Worm (Caenorhabditis elegans): ENCODE measurements around the gene eat-20.

Gene eat-20

ce11 chrX:15496927-15497605, 12.7 kb upstream of the eat-20 start, which contains the start of gene suox-1 (continued):
- peak; percentile 34; the same call in 1 of the 2 replicates for TF ChIP-seq dmd-6 (GFP tag; IDR thresholded peaks at IDR 0.05)

DNA sequence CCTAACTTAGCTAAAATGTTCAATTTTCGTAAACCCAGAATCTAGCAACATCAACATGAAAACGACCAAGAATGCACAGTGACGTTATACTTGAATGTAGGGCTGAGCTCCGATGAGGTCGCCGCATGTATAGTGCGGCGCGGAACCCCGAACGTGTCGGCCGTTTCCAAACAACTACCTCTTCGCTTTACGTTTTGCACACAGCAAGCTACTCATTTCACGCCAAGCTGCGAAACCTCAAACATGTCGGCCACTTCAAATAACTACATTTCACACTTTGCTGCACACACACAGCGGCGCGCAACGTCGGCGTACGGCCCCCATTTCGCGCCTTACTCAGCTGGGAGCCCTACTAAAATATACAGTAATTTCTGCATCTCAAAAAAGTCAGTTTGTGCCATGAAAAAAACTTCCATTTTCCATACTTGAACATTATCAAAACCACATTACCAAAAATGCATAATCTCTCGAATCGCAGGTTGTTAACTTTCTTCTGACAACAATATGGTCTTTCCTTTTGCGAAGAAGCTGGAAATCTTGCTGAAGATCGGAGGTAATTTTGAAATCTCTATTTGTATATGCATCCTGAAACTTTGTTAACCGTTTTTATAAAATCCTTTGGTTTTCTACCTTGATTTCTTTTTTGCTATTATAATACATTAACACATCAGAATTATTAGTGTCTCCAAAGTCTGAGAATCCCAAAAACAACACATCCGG, 7.2 kb upstream of the eat-20 start, which contains the start of gene H13N06.7:
H13N06.7 (plus strand) TSS at position 670 of the 720 bp plus-strand sequence.
- TF ChIP-seq arid-1 (GFP tag; conservative IDR thresholded peaks at IDR 0.05), result no peak
- TF ChIP-seq R02D3.7 (tag; optimal IDR thresholded peaks at IDR 0.05), result no peak
- no peak for TF ChIP-seq unc-39 (tag; optimal IDR thresholded peaks at IDR 0.05)
- TF ChIP-seq nhr-41 (GFP tag; IDR thresholded peaks at IDR 0.05), result no peak
- TF ChIP-seq aly-2 (tag; optimal IDR thresholded peaks at IDR 0.05), result no peak
- TF ChIP-seq lir-3 (tag; optimal IDR thresholded peaks at IDR 0.05), result no peak
- TF ChIP-seq aha-1 (tag), result no peak
- no peak for TF ChIP-seq dmd-8 (GFP tag; IDR thresholded peaks at IDR 0.05)
- no peak for TF ChIP-seq daf-19 (GFP tag; conservative IDR thresholded peaks at IDR 0.05)
- no peak for TF ChIP-seq nhr-237 (tag; optimal IDR thresholded peaks at IDR 0.05)
- TF ChIP-seq ZK337.2 (GFP tag; IDR thresholded peaks at IDR 0.05), result no peak
- no peak for TF ChIP-seq gei-8 (GFP tag; optimal IDR thresholded peaks at IDR 0.05)
- TF ChIP-seq lim-7 (GFP tag; IDR thresholded peaks at IDR 0.05), result no peak

ce11 chrX:15504795-15505194, 5.0 kb upstream of the eat-20 start, which contains the start of gene tbh-1:
tbh-1 (minus strand) TSS chrX:15504895.
- TF ChIP-seq nhr-6 (tag; optimal IDR thresholded peaks at IDR 0.05) (no peak), hif-1 (tag; optimal IDR thresholded peaks at IDR 0.05) (no peak), lin-38 (GFP tag; IDR thresholded peaks at IDR 0.05) (no peak), jun-1 (tag; optimal IDR thresholded peaks at IDR 0.05) (no peak), daf-19 (GFP tag; conservative IDR thresholded peaks at IDR 0.05) (no peak), nhr-48 (tag; optimal IDR thresholded peaks at IDR 0.05) (no peak), hlh-30 (tag; optimal IDR thresholded peaks at IDR 0.05; ENCODE audit: insufficient read depth) (no peak), Y105C5A.15 (GFP tag; IDR thresholded peaks at IDR 0.05) (no peak), Y75B8A.6 (GFP tag; IDR thresholded peaks at IDR 0.05) (no peak), egl-43 (GFP tag; IDR thresholded peaks at IDR 0.05) (no peak), arid-1 (GFP tag; conservative IDR thresholded peaks at IDR 0.05) (no peak), mxl-3 (GFP tag; optimal IDR thresholded peaks at IDR 0.05) (no peak), saeg-2 (GFP tag; IDR thresholded peaks at IDR 0.05) (no peak), zfp-3 (GFP tag; conservative IDR thresholded peaks at IDR 0.05) (no peak)

- TF ChIP-seq ctbp-1 (GFP tag; IDR thresholded peaks at IDR 0.05), result no peak
- peak; percentile 63 for TF ChIP-seq mes-2 (tag; optimal IDR thresholded peaks at IDR 0.05; ENCODE audit: poor library complexity, severe bottlenecking)
- no peak for TF ChIP-seq lin-15B (tag; optimal IDR thresholded peaks at IDR 0.05)
- peak; percentile 89 for TF ChIP-seq lin-38 (GFP tag; IDR thresholded peaks at IDR 0.05)
- peak in 1 of 2 experiments; percentile 44 for TF ChIP-seq unc-62 (GFP tag; optimal IDR thresholded peaks at IDR 0.05 in 1 of 2)
- TF ChIP-seq unc-62 (tag; optimal IDR thresholded peaks at IDR 0.05), result no peak
- peak; percentile 13 for TF ChIP-seq nhr-28 (tag; optimal IDR thresholded peaks at IDR 0.05)
- TF ChIP-seq aha-1 (tag), result peak; percentile 87
- peak; percentile 28 for TF ChIP-seq hlh-11 (tag; optimal IDR thresholded peaks at IDR 0.05)
Observed at ce11 chrX:15507830-15508347, 1.9 kb upstream of the eat-20 start, which contains the start of gene zipt-7.2. zipt-7.2 (minus strand) TSS chrX:15507880.
